Fruit fly (Drosophila melanogaster) whole organism, wandering third instar larva: ENCODE measurements around the gene JMJD7.

Source experiments
- Abd-B ChIP-seq: fragments of >200 bp; optimal IDR thresholded peaks from 2 replicates; lab custom pipeline; 2017; ENCODE audit warnings: missing biosample characterization, missing genetic modification characterization
- CG32264 ChIP-seq: fragments of 200-800 bp; sonication (Bioruptor generic); optimal IDR thresholded peaks from 2 replicates; lab custom pipeline; 2016; ENCODE audit warnings: missing biosample characterization, missing genetic modification characterization
- CG9705 ChIP-seq: fragments of 200-800 bp; sonication (Bioruptor generic); optimal IDR thresholded peaks from 2 replicates; lab custom pipeline; 2018; ENCODE audit warnings: missing biosample characterization, mild to moderate bottlenecking, missing genetic modification characterization
- CrebA ChIP-seq: fragments of 200-800 bp; sonication (Bioruptor generic); optimal IDR thresholded peaks from 2 replicates; lab custom pipeline; 2016; ENCODE audit warnings: missing biosample characterization, mild to moderate bottlenecking, missing genetic modification characterization, borderline replicate concordance
- Dfd ChIP-seq: fragments of >200 bp; optimal IDR thresholded peaks from 2 replicates; lab custom pipeline; 2017; ENCODE audit warnings: missing biosample characterization, missing genetic modification characterization
- Dif ChIP-seq: fragments of 200-275, 200-300 bp; sonication (Bioruptor generic); optimal IDR thresholded peaks from 2 replicates; lab custom pipeline; 2018; ENCODE audit warnings: missing biosample characterization, missing genetic modification characterization; ENCODE audit not compliant: partially characterized antibody
- GATAd ChIP-seq: sonication (Bioruptor generic); optimal IDR thresholded peaks from 2 replicates; lab custom pipeline; 2016; ENCODE audit warnings: missing biosample characterization, missing genetic modification characterization
- HLH106 ChIP-seq: fragments of 200-800 bp; optimal IDR thresholded peaks from 3 replicates; lab custom pipeline; 2019; ENCODE audit warnings: missing biosample characterization, mild to moderate bottlenecking, missing genetic modification characterization, moderate library complexity
- Hnf4 ChIP-seq: fragments of 200-800 bp; sonication (Bioruptor generic); optimal IDR thresholded peaks from 2 replicates; lab custom pipeline; 2016; ENCODE audit warnings: missing biosample characterization, mild to moderate bottlenecking, missing genetic modification characterization
- Hr78 ChIP-seq: fragments of >200 bp; optimal IDR thresholded peaks from 2 replicates; lab custom pipeline; 2017; ENCODE audit warnings: missing biosample characterization, missing genetic modification characterization
- Hr83 ChIP-seq: fragments of 200-300 bp; sonication (Bioruptor generic); optimal IDR thresholded peaks from 2 replicates; lab custom pipeline; 2016; ENCODE audit warnings: missing biosample characterization, mild to moderate bottlenecking, missing genetic modification characterization, moderate library complexity; ENCODE audit not compliant: poor library complexity, severe bottlenecking
- Jra ChIP-seq: sonication (Bioruptor generic); optimal IDR thresholded peaks from 2 replicates; lab custom pipeline; 2016; ENCODE audit warnings: missing biosample characterization, missing genetic modification characterization
- Mio ChIP-seq: sonication (Bioruptor generic); optimal IDR thresholded peaks from 2 replicates; lab custom pipeline; 2016; ENCODE audit warnings: missing biosample characterization, missing genetic modification characterization
- Myc ChIP-seq: fragments of >200 bp; optimal IDR thresholded peaks from 2 replicates; lab custom pipeline; 2017
- N ChIP-seq: fragments of >200 bp; optimal IDR thresholded peaks from 2 replicates; lab custom pipeline; 2018; ENCODE audit warnings: missing biosample characterization, missing external identifiers, missing genetic modification characterization
- OdsH ChIP-seq: fragments of 200-800 bp; sonication (Bioruptor generic); optimal IDR thresholded peaks from 2 replicates; lab custom pipeline; 2016; ENCODE audit warnings: missing biosample characterization, mild to moderate bottlenecking, missing genetic modification characterization
- Rel ChIP-seq, 2 experiments: fragments of 200-800 bp; sonication (Bioruptor generic) in 1 of 2; optimal IDR thresholded peaks; 2 replicates in 1 of 2; 3 replicates in 1 of 2; lab custom pipeline; 2016 to 2019; ENCODE audit warnings: mild to moderate bottlenecking in 2 of 2, missing biosample characterization in 2 of 2, missing genetic modification characterization in 2 of 2, moderate library complexity in 1 of 2
- Sp1 ChIP-seq: fragments of 200-800 bp; sonication (Bioruptor generic); optimal IDR thresholded peaks from 3 replicates; lab custom pipeline; 2019; ENCODE audit warnings: missing biosample characterization, mild to moderate bottlenecking, missing genetic modification characterization, moderate library complexity
- Vsx2 ChIP-seq: fragments of 200-300, 225-300 bp; sonication (Bioruptor generic); optimal IDR thresholded peaks from 2 replicates; lab custom pipeline; 2018; ENCODE audit warnings: missing biosample characterization, missing genetic modification characterization; ENCODE audit not compliant: partially characterized antibody
- br ChIP-seq: fragments of 200-800 bp; sonication (Bioruptor generic); optimal IDR thresholded peaks from 2 replicates; lab custom pipeline; 2016; ENCODE audit warnings: missing biosample characterization, missing genetic modification characterization
- brk ChIP-seq: fragments of 200-800 bp; sonication (Bioruptor generic); optimal IDR thresholded peaks from 2 replicates; lab custom pipeline; 2016; ENCODE audit warnings: missing biosample characterization, mild to moderate bottlenecking, missing genetic modification characterization
- dl ChIP-seq, 2 experiments: fragments of 175-275, 200-275 bp in 1 of 2; fragments of 200-275 bp in 1 of 2; sonication (Bioruptor generic); optimal IDR thresholded peaks; lab custom pipeline; 2018; ENCODE audit warnings: mild to moderate bottlenecking in 2 of 2, missing biosample characterization in 2 of 2, missing genetic modification characterization in 2 of 2, moderate library complexity in 2 of 2; ENCODE audit not compliant: partially characterized antibody in 2 of 2, insufficient read depth in 1 of 2
- dmrt93B ChIP-seq: fragments of 200-800 bp; sonication (Bioruptor generic); optimal IDR thresholded peaks from 2 replicates; lab custom pipeline; 2018; ENCODE audit warnings: missing biosample characterization, mild to moderate bottlenecking, missing genetic modification characterization
- dsf ChIP-seq: sonication (Bioruptor generic); optimal IDR thresholded peaks from 2 replicates; lab custom pipeline; 2016; ENCODE audit warnings: missing biosample characterization, missing genetic modification characterization, borderline replicate concordance
- ey ChIP-seq: fragments of 200-800 bp; sonication (Bioruptor generic); optimal IDR thresholded peaks from 2 replicates; lab custom pipeline; 2016; ENCODE audit warnings: missing biosample characterization, missing genetic modification characterization
- foxo ChIP-seq, 2 experiments: fragments of 200-800 bp; sonication (Bioruptor generic); optimal IDR thresholded peaks; 2 replicates in 1 of 2; 3 replicates in 1 of 2; lab custom pipeline; 2016 to 2017; ENCODE audit warnings: missing biosample characterization in 2 of 2, missing genetic modification characterization in 2 of 2
- fru ChIP-seq: fragments of 200-800 bp; sonication (Bioruptor generic); optimal IDR thresholded peaks from 3 replicates; lab custom pipeline; 2016; ENCODE audit warnings: missing biosample characterization, mild to moderate bottlenecking, missing genetic modification characterization
- h ChIP-seq: fragments of 200-800 bp; sonication (Bioruptor generic); optimal IDR thresholded peaks from 3 replicates; lab custom pipeline; 2016; ENCODE audit warnings: missing biosample characterization, mild to moderate bottlenecking, missing genetic modification characterization
- jim ChIP-seq: fragments of 175-275, 200-325 bp; sonication (Bioruptor generic); optimal IDR thresholded peaks from 2 replicates; lab custom pipeline; 2016; ENCODE audit warnings: missing biosample characterization, mild to moderate bottlenecking, missing genetic modification characterization
- lola ChIP-seq: fragments of >200 bp; optimal IDR thresholded peaks from 2 replicates; lab custom pipeline; 2017; ENCODE audit warnings: missing biosample characterization, missing genetic modification characterization
- pan ChIP-seq: fragments of >200 bp; optimal IDR thresholded peaks from 2 replicates; lab custom pipeline; 2017
- psq ChIP-seq: fragments of 200-800 bp; sonication (Bioruptor generic); optimal IDR thresholded peaks from 3 replicates; lab custom pipeline; 2017; ENCODE audit warnings: missing biosample characterization, mild to moderate bottlenecking, missing genetic modification characterization, moderate library complexity
- rgr ChIP-seq: fragments of 200-800 bp; sonication (Bioruptor generic); optimal IDR thresholded peaks from 3 replicates; lab custom pipeline; 2016; ENCODE audit warnings: missing biosample characterization, mild to moderate bottlenecking, missing genetic modification characterization
- sage ChIP-seq: fragments of 200-800 bp; sonication (Bioruptor generic); optimal IDR thresholded peaks from 2 replicates; lab custom pipeline; 2016; ENCODE audit warnings: missing biosample characterization, mild to moderate bottlenecking, missing genetic modification characterization
- sv ChIP-seq: fragments of 200-800 bp; sonication (Bioruptor generic); optimal IDR thresholded peaks from 3 replicates; lab custom pipeline; 2016; ENCODE audit warnings: missing biosample characterization, missing genetic modification characterization
- tai ChIP-seq: sonication (Bioruptor generic); optimal IDR thresholded peaks from 2 replicates; lab custom pipeline; 2016; ENCODE audit warnings: missing biosample characterization, missing genetic modification characterization
- usp ChIP-seq: fragments of >200 bp; optimal IDR thresholded peaks from 2 replicates; lab custom pipeline; 2017; ENCODE audit warnings: missing biosample characterization, missing genetic modification characterization
- woc ChIP-seq: sonication (Bioruptor generic); optimal IDR thresholded peaks from 2 replicates; lab custom pipeline; 2016; ENCODE audit warnings: missing biosample characterization, mild to moderate bottlenecking, missing genetic modification characterization

Gene JMJD7

dm6 chr3L:13479609-13480240 lies 29.6 kb upstream of the JMJD7 start (continued):
- TF ChIP-seq dl (GFP tag; optimal IDR thresholded peaks at IDR 0.05; lab: Kevin White, UChicago; ENCODE audit: insufficient read depth in 1 of 2, partially characterized antibody in 2 of 2): no peak
- peak; percentile 58 for TF ChIP-seq rgr
- peak; percentile 15 for TF ChIP-seq dmrt93B (GFP tag; lab: Kevin White, UChicago)
- no peak for TF ChIP-seq dsf (GFP tag; lab: Kevin White, UChicago)
- TF ChIP-seq ey (GFP tag; lab: Kevin White, UChicago): peak; percentile 39
- no peak for TF ChIP-seq sv (GFP tag; lab: Kevin White, UChicago)
- peak; percentile 58 for TF ChIP-seq fru (GFP tag; lab: Kevin White, UChicago)
- peak; percentile 35 for TF ChIP-seq Hnf4
- no peak for TF ChIP-seq CG32264 (GFP tag; lab: Kevin White, UChicago)
- no peak for TF ChIP-seq CrebA (GFP tag; lab: Kevin White, UChicago)
- no peak for TF ChIP-seq Mio (GFP tag; lab: Kevin White, UChicago)
- TF ChIP-seq h: peak; percentile 51

- TF ChIP-seq Dfd (GFP tag; lab: Kevin White, UChicago): no peak
- TF ChIP-seq Myc: no peak
- no peak for TF ChIP-seq dl (GFP tag; optimal IDR thresholded peaks at IDR 0.05; lab: Kevin White, UChicago; ENCODE audit: insufficient read depth in 1 of 2, partially characterized antibody in 2 of 2)
- no peak for TF ChIP-seq CG32264 (GFP tag; lab: Kevin White, UChicago)
- TF ChIP-seq sage (GFP tag; lab: Kevin White, UChicago): no peak
- TF ChIP-seq CrebA (GFP tag; lab: Kevin White, UChicago): no peak
- TF ChIP-seq pan (lab: Kevin White, UChicago): no peak
- no peak for TF ChIP-seq psq (GFP tag; lab: Kevin White, UChicago)
- no peak for TF ChIP-seq N (GFP tag; lab: Kevin White, UChicago)
- TF ChIP-seq HLH106 (tag; lab: Kevin White, UChicago): no peak
- TF ChIP-seq lola: no peak
- TF ChIP-seq, all 38 proteins: peak for 0
Measured at dm6 chr3L:13479204-13479600, 29.1 kb upstream of the JMJD7 start.

dm6 chr3L:13478339-13479203 lies 28.5 kb upstream of the JMJD7 start:
- TF ChIP-seq CG9705 (GFP tag; lab: Kevin White, UChicago) (no peak), GATAd (no peak), rgr (peak; percentile 10), ey (GFP tag; lab: Kevin White, UChicago) (peak; percentile 32), tai (GFP tag; lab: Kevin White, UChicago) (no peak), pan (lab: Kevin White, UChicago) (no peak), psq (GFP tag; lab: Kevin White, UChicago) (no peak), foxo (GFP tag; optimal IDR thresholded peaks at IDR 0.05; lab: Kevin White, UChicago) (peak in 1 of 2 experiments; percentile 43), dmrt93B (GFP tag; lab: Kevin White, UChicago) (no peak), Dfd (GFP tag; lab: Kevin White, UChicago) (peak; percentile 32), CG32264 (GFP tag; lab: Kevin White, UChicago) (no peak), Dif (GFP tag; lab: Kevin White, UChicago) (no peak), Hr83 (GFP tag; lab: Kevin White, UChicago) (no peak), jim (GFP tag; lab: Kevin White, UChicago) (no peak), Jra (GFP tag; lab: Kevin White, UChicago) (no peak), h (peak; percentile 33), Mio (GFP tag; lab: Kevin White, UChicago) (no peak), Sp1 (no peak), CrebA (GFP tag; lab: Kevin White, UChicago) (no peak), dsf (GFP tag; lab: Kevin White, UChicago) (no peak), Myc (no peak), OdsH (no peak), sv (GFP tag; lab: Kevin White, UChicago) (no peak), fru (GFP tag; lab: Kevin White, UChicago) (peak; percentile 34), Vsx2 (GFP tag; lab: Kevin White, UChicago) (no peak), br (GFP tag; lab: Kevin White, UChicago) (no peak), lola (no peak), Hnf4 (no peak), woc (GFP tag; lab: Kevin White, UChicago) (no peak), HLH106 (tag; lab: Kevin White, UChicago) (peak; percentile 23), Hr78 (GFP tag; lab: Kevin White, UChicago) (no peak), Abd-B (GFP tag; lab: Kevin White, UChicago) (no peak), N (GFP tag; lab: Kevin White, UChicago) (no peak), Rel (GFP tag; optimal IDR thresholded peaks at IDR 0.05; lab: Kevin White, UChicago) (no peak), Rel (tag; optimal IDR thresholded peaks at IDR 0.05; lab: Kevin White, UChicago) (no peak), dl (GFP tag; optimal IDR thresholded peaks at IDR 0.05; lab: Kevin White, UChicago; ENCODE audit: insufficient read depth in 1 of 2, partially characterized antibody in 2 of 2) (no peak), brk (GFP tag; lab: Kevin White, UChicago) (no peak), sage (GFP tag; lab: Kevin White, UChicago) (no peak), usp (no peak)
